Worm (Caenorhabditis elegans) whole organism, L2 larva: ENCODE data around the gene hlh-34.
A peak's percentile ranks its signal among the peaks of the same experiment; 100 is the strongest.

Experiments
- C34F6.9 ChIP-seq: fragments of 150-350 bp; optimal IDR thresholded peaks from 2 replicates; lab custom pipeline; 2014; ENCODE audit warnings: missing biosample characterization, missing genetic modification characterization
- F13H6.1 ChIP-seq: sonication (generic microtip); optimal IDR thresholded peaks from 2 replicates; lab custom pipeline; 2016; ENCODE audit warnings: missing genetic modification characterization, missing compliant biosample characterization
- R02D3.7 ChIP-seq: fragments of 150-350 bp; optimal IDR thresholded peaks from 2 replicates; lab custom pipeline; 2014; ENCODE audit warnings: missing biosample characterization, missing genetic modification characterization
- Y55F3AM.14 ChIP-seq: fragments of 200-800 bp; sonication (Bioruptor generic); optimal IDR thresholded peaks from 2 replicates; lab custom pipeline; 2018; ENCODE audit warnings: mild to moderate bottlenecking, missing genetic modification characterization, missing compliant biosample characterization
- ZK546.5 ChIP-seq: sonication (generic microtip); optimal IDR thresholded peaks from 2 replicates; lab custom pipeline; 2017; ENCODE audit warnings: missing biosample characterization, missing genetic modification characterization
- alr-1 ChIP-seq: fragments of 150-350 bp; optimal IDR thresholded peaks from 2 replicates; lab custom pipeline; 2014; ENCODE audit warnings: missing biosample characterization, missing genetic modification characterization
- aly-2 ChIP-seq: fragments of 150-350 bp; optimal IDR thresholded peaks from 2 replicates; lab custom pipeline; 2014; ENCODE audit warnings: missing biosample characterization, missing genetic modification characterization
- ama-1 ChIP-seq: fragments of 150-350 bp; optimal IDR thresholded peaks from 2 replicates; lab custom pipeline; 2018; ENCODE audit warnings: inconsistent platforms
- blmp-1 ChIP-seq: sonication (generic microtip); optimal IDR thresholded peaks from 2 replicates; lab custom pipeline; 2017; ENCODE audit warnings: missing genetic modification characterization, mild to moderate bottlenecking, missing compliant biosample characterization, antibody characterized with exemption, moderate library complexity; ENCODE audit not compliant: insufficient read depth
- ceh-16 ChIP-seq: fragments of 150-350 bp; optimal IDR thresholded peaks from 2 replicates; lab custom pipeline; 2014; ENCODE audit warnings: missing biosample characterization, missing genetic modification characterization
- ceh-82 ChIP-seq: fragments of 150-350 bp; optimal IDR thresholded peaks from 2 replicates; lab custom pipeline; 2014; ENCODE audit warnings: missing biosample characterization, missing genetic modification characterization
- crh-2 ChIP-seq: sonication (generic microtip); optimal IDR thresholded peaks from 2 replicates; lab custom pipeline; 2017; ENCODE audit warnings: missing biosample characterization, missing genetic modification characterization
- dmd-4 ChIP-seq: sonication (generic microtip); optimal IDR thresholded peaks from 2 replicates; lab custom pipeline; 2017; ENCODE audit warnings: missing biosample characterization, missing genetic modification characterization
- egl-27 ChIP-seq: sonication (generic microtip); optimal IDR thresholded peaks from 3 replicates; lab custom pipeline; 2017; ENCODE audit warnings: missing biosample characterization, missing genetic modification reagents, missing genetic modification characterization
- elt-1 ChIP-seq: fragments of 150-350 bp; optimal IDR thresholded peaks from 2 replicates; lab custom pipeline; 2014; ENCODE audit warnings: missing biosample characterization, missing genetic modification characterization
- elt-3 ChIP-seq: sonication (generic microtip); optimal IDR thresholded peaks from 2 replicates; lab custom pipeline; 2017; ENCODE audit warnings: missing biosample characterization, missing genetic modification characterization
- fos-1 ChIP-seq: fragments of 150-350 bp; optimal IDR thresholded peaks from 2 replicates; lab custom pipeline; 2014; ENCODE audit warnings: missing biosample characterization, missing genetic modification characterization
- gmeb-1 ChIP-seq: fragments of 150-350 bp; optimal IDR thresholded peaks from 2 replicates; lab custom pipeline; 2014; ENCODE audit warnings: missing biosample characterization, missing genetic modification characterization
- lin-11 ChIP-seq: fragments of 150-350 bp; sonication (generic microtip); optimal IDR thresholded peaks from 2 replicates; lab custom pipeline; 2014; ENCODE audit warnings: missing biosample characterization, missing genetic modification characterization, inconsistent platforms, mixed read lengths
- lin-13 ChIP-seq: fragments of 150-350 bp; optimal IDR thresholded peaks from 2 replicates; lab custom pipeline; 2014; ENCODE audit warnings: missing biosample characterization, missing genetic modification reagents, missing genetic modification characterization
- lin-39 ChIP-seq: fragments of 150-350 bp; optimal IDR thresholded peaks from 2 replicates; lab custom pipeline; 2014; ENCODE audit warnings: missing biosample characterization, missing genetic modification reagents, missing genetic modification characterization
- lsy-2 ChIP-seq, 2 experiments: fragments of 150-350 bp in 1 of 2; sonication (generic microtip) in 1 of 2; optimal IDR thresholded peaks; 2 replicates each; lab custom pipeline; 2014 to 2017; ENCODE audit warnings: missing biosample characterization in 2 of 2, missing genetic modification characterization in 2 of 2
- mab-5 ChIP-seq: fragments of 150-350 bp; optimal IDR thresholded peaks from 2 replicates; lab custom pipeline; 2014; ENCODE audit warnings: missing biosample characterization, missing genetic modification characterization
- mbf-1 ChIP-seq: sonication (generic microtip); optimal IDR thresholded peaks from 2 replicates; lab custom pipeline; 2017; ENCODE audit warnings: missing biosample characterization, missing genetic modification characterization
- mdl-1 ChIP-seq, 2 experiments: fragments of 150-350 bp in 1 of 2; sonication (generic microtip) in 1 of 2; optimal IDR thresholded peaks; 2 replicates each; lab custom pipeline; 2017; ENCODE audit warnings: missing biosample characterization in 2 of 2, missing genetic modification characterization in 2 of 2
- nhr-10 ChIP-seq: sonication (generic microtip); optimal IDR thresholded peaks from 2 replicates; lab custom pipeline; 2017; ENCODE audit warnings: missing biosample characterization, missing genetic modification characterization
- nhr-11 ChIP-seq: fragments of 150-350 bp; optimal IDR thresholded peaks from 2 replicates; lab custom pipeline; 2014; ENCODE audit warnings: missing biosample characterization, missing genetic modification characterization
- nhr-12 ChIP-seq: fragments of 150-350 bp; optimal IDR thresholded peaks from 2 replicates; lab custom pipeline; 2014; ENCODE audit warnings: missing biosample characterization, missing genetic modification characterization
- nhr-129 ChIP-seq: fragments of 150-350 bp; optimal IDR thresholded peaks from 2 replicates; lab custom pipeline; 2014; ENCODE audit warnings: missing biosample characterization, missing genetic modification characterization
- nhr-21 ChIP-seq: fragments of 150-350 bp; optimal IDR thresholded peaks from 2 replicates; lab custom pipeline; 2014; ENCODE audit warnings: missing biosample characterization, missing genetic modification characterization
- nhr-23 ChIP-seq: fragments of 150-350 bp; optimal IDR thresholded peaks from 2 replicates; lab custom pipeline; 2014; ENCODE audit warnings: missing biosample characterization, missing genetic modification reagents, missing genetic modification characterization
- nhr-237 ChIP-seq: fragments of 150-350 bp; optimal IDR thresholded peaks from 2 replicates; lab custom pipeline; 2014; ENCODE audit warnings: missing biosample characterization, missing genetic modification characterization
- nhr-25 ChIP-seq: fragments of 150-350 bp; sonication (generic microtip); optimal IDR thresholded peaks from 3 replicates; lab custom pipeline; 2014; ENCODE audit warnings: missing biosample characterization, missing genetic modification characterization
- nhr-6 ChIP-seq: fragments of 150-350 bp; optimal IDR thresholded peaks from 2 replicates; lab custom pipeline; 2014; ENCODE audit warnings: missing biosample characterization, missing genetic modification characterization
- nhr-77 ChIP-seq: fragments of 150-350 bp; optimal IDR thresholded peaks from 2 replicates; lab custom pipeline; 2014; ENCODE audit warnings: missing biosample characterization, missing genetic modification characterization
- peb-1 ChIP-seq: fragments of 150-350 bp; optimal IDR thresholded peaks from 2 replicates; lab custom pipeline; 2014; ENCODE audit warnings: missing biosample characterization, missing genetic modification characterization
- sem-4 ChIP-seq: fragments of 150-350 bp; optimal IDR thresholded peaks from 2 replicates; lab custom pipeline; 2014; ENCODE audit warnings: missing biosample characterization, missing genetic modification reagents, missing genetic modification characterization
- skn-1 ChIP-seq: sonication (generic microtip); optimal IDR thresholded peaks from 2 replicates; lab custom pipeline; 2017; ENCODE audit warnings: missing biosample characterization, missing genetic modification characterization
- sma-3 ChIP-seq: sonication (generic microtip); optimal IDR thresholded peaks from 2 replicates; lab custom pipeline; 2016; ENCODE audit warnings: missing genetic modification reagents, missing genetic modification characterization, missing compliant biosample characterization
- sma-9 ChIP-seq, 2 experiments: fragments of 150-350 bp in 1 of 2; sonication (generic microtip) in 1 of 2; optimal IDR thresholded peaks; 2 replicates each; lab custom pipeline; 2014 to 2016; ENCODE audit warnings: missing genetic modification characterization in 2 of 2, mild to moderate bottlenecking in 1 of 2, missing biosample characterization in 1 of 2, missing compliant biosample characterization in 1 of 2, missing genetic modification reagents in 1 of 2, moderate library complexity in 1 of 2
- snpc-4 ChIP-seq: fragments of 150-350 bp; optimal IDR thresholded peaks from 2 replicates; lab custom pipeline; 2014; ENCODE audit warnings: missing biosample characterization, missing genetic modification characterization
- unc-39 ChIP-seq: fragments of 150-350 bp; optimal IDR thresholded peaks from 2 replicates; lab custom pipeline; 2014; ENCODE audit warnings: missing biosample characterization, missing genetic modification characterization
- unc-55 ChIP-seq: fragments of 150-350 bp; sonication (generic microtip); optimal IDR thresholded peaks from 3 replicates; lab custom pipeline; 2014; ENCODE audit warnings: missing biosample characterization, missing genetic modification reagents, missing genetic modification characterization
- unc-62 ChIP-seq: fragments of 150-350 bp; optimal IDR thresholded peaks from 2 replicates; lab custom pipeline; 2014; ENCODE audit warnings: missing biosample characterization, missing genetic modification reagents, missing genetic modification characterization
- zag-1 ChIP-seq: fragments of 150-350 bp; optimal IDR thresholded peaks from 2 replicates; lab custom pipeline; 2014; ENCODE audit warnings: missing biosample characterization, missing genetic modification characterization
- ztf-1 ChIP-seq: fragments of 200-800 bp; sonication (Bioruptor generic); conservative IDR thresholded peaks from 2 replicates; pipeline ENCODE4 v1.3.6; 2022; ENCODE audit warnings: missing genetic modification characterization, missing compliant biosample characterization
- ztf-11 ChIP-seq: sonication (generic microtip); optimal IDR thresholded peaks from 2 replicates; lab custom pipeline; 2017; ENCODE audit warnings: missing biosample characterization, missing genetic modification characterization
- ztf-4 ChIP-seq: fragments of 150-350 bp; optimal IDR thresholded peaks from 2 replicates; lab custom pipeline; 2014; ENCODE audit warnings: missing biosample characterization, missing genetic modification characterization

The hlh-34 gene

ce11 chrV:13657291-13657690 is 49.9 kb downstream of the hlh-34 start (continued):
- TF ChIP-seq aly-2 (tag; lab: Kevin White, UChicago), result no peak
- no peak for TF ChIP-seq lin-11

- TF ChIP-seq unc-62 (GFP tag; lab: Kevin White, UChicago) (no peak), ceh-82 (tag; lab: Kevin White, UChicago) (no peak), dmd-4 (tag; lab: Kevin White, UChicago) (no peak), zag-1 (tag; lab: Kevin White, UChicago) (no peak), mab-5 (no peak), nhr-21 (tag; lab: Kevin White, UChicago) (peak; percentile 97), elt-3 (no peak), nhr-23 (no peak), gmeb-1 (tag; lab: Kevin White, UChicago) (peak; percentile 48), peb-1 (tag; lab: Kevin White, UChicago) (no peak), ztf-11 (tag; lab: Kevin White, UChicago) (no peak), mbf-1 (tag; lab: Kevin White, UChicago) (no peak), Y55F3AM.14 (peak; percentile 21), nhr-11 (tag; lab: Kevin White, UChicago) (no peak), nhr-12 (tag; lab: Kevin White, UChicago) (no peak), nhr-10 (tag; lab: Kevin White, UChicago) (no peak), R02D3.7 (no peak), lin-11 (no peak), aly-2 (tag; lab: Kevin White, UChicago) (no peak), fos-1 (tag; lab: Kevin White, UChicago) (peak; percentile 89), mdl-1 (tag; optimal IDR thresholded peaks at IDR 0.05; lab: Kevin White, UChicago) (peak; percentile 44 to 75), ceh-16 (tag; lab: Kevin White, UChicago) (no peak), elt-1 (tag; lab: Kevin White, UChicago) (no peak), nhr-129 (tag; lab: Kevin White, UChicago) (peak; percentile 75), sma-9 (GFP tag; optimal IDR thresholded peaks at IDR 0.05; lab: Kevin White, UChicago) (peak; percentile 85), sma-9 (tag; optimal IDR thresholded peaks at IDR 0.05; lab: Kevin White, UChicago) (no peak), F13H6.1 (tag; lab: Kevin White, UChicago) (peak; percentile 83), unc-55 (GFP tag; lab: Kevin White, UChicago) (no peak), crh-2 (tag; lab: Kevin White, UChicago) (peak; percentile 65), blmp-1 (tag; lab: Kevin White, UChicago) (peak; percentile 93), sem-4 (tag; lab: Kevin White, UChicago) (no peak), nhr-237 (tag; lab: Kevin White, UChicago) (no peak), nhr-25 (tag; lab: Kevin White, UChicago) (peak; percentile 90), ama-1 (lab: Kevin White, UChicago) (peak; percentile 69), C34F6.9 (tag; lab: Kevin White, UChicago) (no peak), ztf-4 (peak; percentile 53), nhr-77 (tag; lab: Kevin White, UChicago) (no peak), egl-27 (peak; percentile 39), ZK546.5 (tag; lab: Kevin White, UChicago) (no peak), lsy-2 (tag; optimal IDR thresholded peaks at IDR 0.05; lab: Kevin White, UChicago) (peak in 1 of 2 experiments; percentile 60), alr-1 (peak; percentile 68), lin-39 (no peak), sma-3 (GFP tag; lab: Kevin White, UChicago) (peak; percentile 90), snpc-4 (tag; lab: Kevin White, UChicago) (peak; percentile 43), skn-1 (tag; lab: Kevin White, UChicago) (peak; percentile 43), unc-39 (tag; lab: Kevin White, UChicago) (no peak), nhr-6 (tag; lab: Kevin White, UChicago) (no peak), lin-13 (no peak), ztf-1 (GFP tag; lab: Robert Waterston, UW) (no peak)
These were observed 50.6 kb downstream of the hlh-34 start for ce11 chrV:13656346-13657254.
